Fruit fly (Drosophila melanogaster): ENCODE data around the gene CG13288.
A peak's percentile ranks its signal among the peaks of the same experiment; 100 is the strongest.

DNA sequence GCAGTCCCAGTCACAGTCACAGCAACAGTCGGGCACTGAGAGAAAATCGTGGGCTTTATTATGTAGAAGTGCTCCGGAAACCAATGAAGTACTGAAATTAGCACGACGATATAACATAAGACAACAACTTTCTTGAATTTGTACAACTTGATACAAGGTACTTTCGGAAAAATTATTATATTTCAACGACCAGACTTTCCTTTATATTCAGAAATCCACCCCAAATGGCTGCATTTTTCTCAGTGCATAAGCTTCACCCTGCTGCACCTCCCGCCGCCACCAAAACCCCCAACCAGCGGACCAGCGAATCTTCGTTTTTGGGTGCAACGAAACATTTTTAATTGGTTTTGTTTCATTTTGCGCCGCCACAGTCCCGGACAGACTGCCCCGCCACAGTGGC is 44.2 kb upstream of the CG13288 start:
- peak; percentile 80 for TF ChIP-seq fru (GFP tag; optimal IDR thresholded peaks at IDR 0.05)
- TF ChIP-seq jim (GFP tag; optimal IDR thresholded peaks at IDR 0.05) = no peak
- TF ChIP-seq Hr78 (GFP tag; optimal IDR thresholded peaks at IDR 0.05) = no peak
